Worm (Caenorhabditis elegans) whole organism, early embryonic: Measurements from ENCODE around the gene rmd-3.

Source experiments
- B0310.2 ChIP-seq: sonication (generic microtip); optimal IDR thresholded peaks from 2 replicates; lab custom pipeline; 2016; ENCODE audit warnings: mild to moderate bottlenecking, missing genetic modification characterization, missing compliant biosample characterization
- F13C5.2 ChIP-seq: sonication (generic microtip); optimal IDR thresholded peaks from 2 replicates; lab custom pipeline; 2017; ENCODE audit warnings: mild to moderate bottlenecking, missing genetic modification characterization, inconsistent platforms, missing compliant biosample characterization
- aly-1 ChIP-seq: sonication (generic microtip); optimal IDR thresholded peaks from 2 replicates; lab custom pipeline; 2016; ENCODE audit warnings: missing genetic modification characterization, missing compliant biosample characterization
- ama-1 ChIP-seq: fragments of 150-350 bp; optimal IDR thresholded peaks from 2 replicates; lab custom pipeline; 2014
- ceh-13 ChIP-seq: fragments of 200-800 bp; sonication (Bioruptor generic); optimal IDR thresholded peaks from 2 replicates; lab custom pipeline; 2018; ENCODE audit warnings: mild to moderate bottlenecking, missing genetic modification characterization, missing compliant biosample characterization
- ceh-36 ChIP-seq: sonication (generic microtip); optimal IDR thresholded peaks from 2 replicates; lab custom pipeline; 2016; ENCODE audit warnings: missing genetic modification characterization, inconsistent platforms, missing compliant biosample characterization
- ets-7 ChIP-seq: sonication (generic microtip); optimal IDR thresholded peaks from 2 replicates; lab custom pipeline; 2016; ENCODE audit warnings: missing genotype, missing genetic modification characterization, missing compliant biosample characterization
- flt-1 ChIP-seq: fragments of 200-800 bp; sonication (Bioruptor generic); IDR thresholded peaks from 2 replicates; pipeline ENCODE4 v1.3.6; 2022; ENCODE audit warnings: missing genetic modification characterization, missing compliant biosample characterization
- hmbx-1 ChIP-seq: sonication (generic microtip); optimal IDR thresholded peaks from 2 replicates; lab custom pipeline; 2016; ENCODE audit warnings: mild to moderate bottlenecking, missing genetic modification characterization, missing compliant biosample characterization
- hmg-4 ChIP-seq: fragments of 200-800 bp; sonication (Bioruptor generic); optimal IDR thresholded peaks from 2 replicates; lab custom pipeline; 2018; ENCODE audit warnings: mild to moderate bottlenecking, missing genetic modification characterization, missing compliant biosample characterization
- hnd-1 ChIP-seq: sonication (generic microtip); optimal IDR thresholded peaks from 2 replicates; lab custom pipeline; 2016; ENCODE audit warnings: missing genetic modification characterization, missing compliant biosample characterization
- pes-1 ChIP-seq: fragments of 200-800 bp; sonication (Bioruptor generic); IDR thresholded peaks from 2 replicates; pipeline ENCODE4 v1.3.6; 2022; ENCODE audit warnings: missing genetic modification reagents, missing genetic modification characterization, missing compliant biosample characterization
- scrt-1 ChIP-seq: fragments of 200-800 bp; sonication (Bioruptor generic); IDR thresholded peaks from 2 replicates; pipeline ENCODE4 v1.3.6; 2022; ENCODE audit warnings: missing genetic modification characterization, missing compliant biosample characterization
- sea-1 ChIP-seq: fragments of 200-800 bp; sonication (Bioruptor generic); conservative IDR thresholded peaks from 2 replicates; pipeline ENCODE4 v1.3.6; 2022; ENCODE audit warnings: missing genetic modification characterization, missing compliant biosample characterization
- tbx-11 ChIP-seq: fragments of 200-800 bp; sonication (Bioruptor generic); IDR thresholded peaks from 2 replicates; pipeline ENCODE4 v1.3.6; 2022; ENCODE audit warnings: missing genetic modification characterization, missing compliant biosample characterization
- tbx-37 ChIP-seq: fragments of 200-800 bp; sonication (Bioruptor generic); conservative IDR thresholded peaks from 2 replicates; pipeline ENCODE4 v1.3.6; 2022; ENCODE audit warnings: missing genetic modification reagents, missing genetic modification characterization, missing compliant biosample characterization
- tra-4 ChIP-seq: sonication (generic microtip); optimal IDR thresholded peaks from 2 replicates; lab custom pipeline; 2017; ENCODE audit warnings: missing genetic modification characterization, missing compliant biosample characterization

rmd-3 gene

DNA sequence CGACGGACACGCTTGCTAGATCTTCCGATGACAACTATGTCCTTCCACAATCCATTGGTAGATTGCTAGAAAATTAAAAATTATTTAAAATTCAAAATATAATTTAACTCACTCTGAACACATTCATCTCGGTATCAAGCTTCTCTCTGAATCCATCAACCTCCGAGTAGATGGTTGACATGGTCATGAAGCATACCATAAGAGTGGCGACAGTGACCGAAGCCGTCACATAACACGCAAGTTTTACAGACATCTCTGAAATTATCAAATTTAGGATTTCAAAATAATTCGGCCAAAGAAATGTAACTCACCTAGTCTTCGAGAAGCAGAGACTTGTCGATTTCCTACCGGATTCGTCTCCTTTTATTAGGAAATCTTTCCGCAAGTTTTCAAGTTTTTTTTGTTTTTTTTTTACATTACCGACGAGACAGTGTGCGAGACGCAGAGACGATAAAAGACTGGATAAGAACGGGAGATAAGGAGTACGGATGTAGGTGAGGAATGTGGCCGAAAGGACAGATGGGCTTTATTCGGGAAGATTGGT, 1.8 kb downstream of the rmd-3 start, which contains the start of gene sqt-1:
sqt-1 (minus strand) TSS at position 341 of the 544 bp plus-strand sequence.
- TF ChIP-seq ama-1 (no peak), tra-4 (tag; lab: Kevin White, UChicago) (no peak), tbx-37 (GFP tag; lab: Robert Waterston, UW) (no peak), sea-1 (GFP tag; lab: Robert Waterston, UW) (no peak), aly-1 (tag; lab: Kevin White, UChicago) (no peak), scrt-1 (no peak), hmbx-1 (no peak), flt-1 (no peak), ets-7 (tag; lab: Kevin White, UChicago) (no peak), pes-1 (GFP tag; lab: Robert Waterston, UW) (no peak), tbx-11 (GFP tag; lab: Robert Waterston, UW) (no peak)

DNA sequence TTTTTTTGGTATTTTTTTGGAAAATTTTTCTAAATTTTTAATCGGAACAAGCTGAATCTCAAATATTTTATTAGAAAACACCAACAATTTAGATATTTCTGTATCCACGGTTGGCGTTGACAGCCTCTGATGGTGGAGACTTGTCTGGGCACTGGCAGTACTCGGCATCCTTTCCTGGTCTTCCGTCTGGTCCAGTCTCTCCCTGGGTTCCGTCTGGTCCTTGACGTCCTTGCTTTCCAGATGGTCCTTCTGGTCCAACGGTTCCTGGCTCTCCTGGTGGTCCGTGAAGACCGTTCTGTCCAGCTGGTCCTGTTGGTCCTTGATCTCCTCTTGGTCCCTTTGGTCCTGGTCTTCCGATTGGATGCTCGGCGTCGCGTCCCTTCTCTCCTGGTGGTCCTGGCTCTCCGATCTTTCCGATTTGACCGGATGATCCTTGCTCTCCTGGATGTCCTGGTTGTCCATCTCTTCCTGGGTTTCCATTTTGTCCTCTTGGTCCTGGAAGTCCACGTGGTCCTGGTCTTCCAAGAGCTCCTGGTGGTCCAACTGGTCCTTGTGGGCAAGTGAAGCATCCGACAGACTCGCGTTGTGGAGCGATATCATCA, 2.7 kb downstream of the rmd-3 start:
- TF ChIP-seq scrt-1 = no peak
- TF ChIP-seq sea-1 (GFP tag; lab: Robert Waterston, UW) = no peak
- no peak for TF ChIP-seq ama-1
- no peak for TF ChIP-seq aly-1 (tag; lab: Kevin White, UChicago)
- TF ChIP-seq ets-7 (tag; lab: Kevin White, UChicago) = no peak
- no peak for TF ChIP-seq pes-1 (GFP tag; lab: Robert Waterston, UW)
- TF ChIP-seq flt-1 = no peak
- no peak for TF ChIP-seq tbx-37 (GFP tag; lab: Robert Waterston, UW)
- TF ChIP-seq hmbx-1 = no peak
- TF ChIP-seq F13C5.2 = no peak
- no peak for TF ChIP-seq tbx-11 (GFP tag; lab: Robert Waterston, UW)
- no peak for TF ChIP-seq tra-4 (tag; lab: Kevin White, UChicago)
- TF ChIP-seq ceh-36 (tag; lab: Kevin White, UChicago) = no peak
- no peak for TF ChIP-seq ceh-13 (GFP tag; lab: Kevin White, UChicago)
- TF ChIP-seq B0310.2 = no peak
- TF ChIP-seq hmg-4 (GFP tag; lab: Kevin White, UChicago) = no peak
- TF ChIP-seq hnd-1 (tag; lab: Kevin White, UChicago) = no peak

DNA sequence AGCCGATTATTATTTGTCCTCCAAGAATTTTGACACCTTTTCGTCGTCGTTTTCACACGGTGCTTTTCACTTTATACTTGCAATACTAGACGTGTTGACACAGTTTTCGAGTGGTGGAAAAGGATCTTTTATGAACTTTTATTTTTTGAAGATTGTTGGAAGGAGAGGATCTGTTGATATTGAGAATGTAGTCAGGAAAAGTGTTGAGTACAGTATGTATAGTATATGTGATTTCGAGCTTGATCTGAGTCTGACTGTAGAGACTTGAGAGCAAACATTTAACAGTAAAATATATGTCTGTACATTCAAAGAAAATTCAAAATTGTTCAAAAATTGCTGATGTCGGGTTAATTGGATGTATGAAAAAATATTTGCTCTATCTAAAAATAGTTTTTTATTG, 3.2 kb downstream of the rmd-3 start:
- TF ChIP-seq hnd-1 (tag; lab: Kevin White, UChicago) = no peak

DNA sequence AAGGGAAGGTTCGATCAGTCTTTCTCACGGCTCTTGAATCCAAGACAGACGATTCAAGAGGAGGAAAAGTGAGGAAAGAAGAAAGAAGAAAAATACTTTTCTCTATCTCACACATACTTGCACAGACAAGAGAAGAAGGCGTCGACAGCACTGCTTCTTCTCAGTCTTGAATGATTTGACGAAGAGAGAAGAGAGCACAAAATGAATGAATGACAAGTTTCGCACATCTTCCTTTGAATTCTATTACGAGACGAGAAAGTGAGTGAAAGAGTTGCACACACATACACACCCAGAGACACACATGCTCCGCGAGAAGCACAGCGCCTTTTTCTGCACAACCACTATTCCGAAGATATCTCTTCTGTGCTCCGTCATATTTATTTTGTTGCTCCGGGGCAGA, 3.7 kb downstream of the rmd-3 start:
- TF ChIP-seq sea-1 (GFP tag; lab: Robert Waterston, UW) = no peak
- TF ChIP-seq hnd-1 (tag; lab: Kevin White, UChicago) = no peak
- TF ChIP-seq tbx-11 (GFP tag; lab: Robert Waterston, UW) = no peak
- TF ChIP-seq ama-1 = no peak
- no peak for TF ChIP-seq pes-1 (GFP tag; lab: Robert Waterston, UW)
- no peak for TF ChIP-seq ceh-13 (GFP tag; lab: Kevin White, UChicago)
- TF ChIP-seq ets-7 (tag; lab: Kevin White, UChicago) = no peak
- no peak for TF ChIP-seq hmg-4 (GFP tag; lab: Kevin White, UChicago)
- no peak for TF ChIP-seq aly-1 (tag; lab: Kevin White, UChicago)
- TF ChIP-seq tbx-37 (GFP tag; lab: Robert Waterston, UW) = no peak
- TF ChIP-seq B0310.2 = no peak
- TF ChIP-seq hmbx-1 = no peak
- TF ChIP-seq ceh-36 (tag; lab: Kevin White, UChicago) = no peak
- TF ChIP-seq tra-4 (tag; lab: Kevin White, UChicago) = no peak
- TF ChIP-seq F13C5.2 = no peak
- TF ChIP-seq scrt-1 = no peak
- TF ChIP-seq flt-1 = no peak

DNA sequence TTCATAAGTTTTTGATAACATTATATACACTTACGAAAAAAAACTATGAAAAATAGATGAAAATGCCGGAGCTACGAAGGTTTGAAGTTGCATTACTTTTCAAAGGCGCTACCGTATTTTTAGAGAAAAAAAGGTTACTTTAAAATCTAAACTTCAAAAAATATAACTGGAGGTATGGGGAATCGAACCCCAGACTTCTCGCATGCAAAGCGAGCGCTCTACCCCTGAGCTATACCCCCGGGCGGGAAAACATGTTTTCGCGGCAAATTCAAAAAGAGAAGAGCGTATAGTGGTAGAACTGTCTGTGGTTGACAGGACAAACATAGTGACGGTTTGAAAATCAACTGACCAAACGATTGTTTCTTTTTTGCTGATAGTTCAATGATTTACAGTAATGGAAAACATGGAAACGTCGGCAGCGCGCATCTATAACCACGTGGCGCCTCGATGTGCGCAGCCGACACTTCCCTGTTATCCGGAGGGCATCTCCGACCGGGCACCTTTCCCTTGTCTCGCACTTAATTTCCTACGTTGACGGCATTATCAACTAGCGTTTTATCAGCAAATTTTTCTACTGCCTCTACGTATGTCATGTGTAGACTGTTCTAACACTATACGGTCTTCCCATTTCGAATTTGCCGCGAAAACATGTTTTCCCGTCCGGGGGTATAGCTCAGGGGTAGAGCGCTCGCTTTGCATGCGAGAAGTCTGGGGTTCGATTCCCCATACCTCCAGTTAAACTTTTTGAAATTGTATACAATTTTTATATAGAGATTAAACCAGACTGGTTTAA, 5.4 kb downstream of the rmd-3 start:
- no peak for TF ChIP-seq hmbx-1
- TF ChIP-seq ama-1 = no peak
- TF ChIP-seq ceh-36 (tag; lab: Kevin White, UChicago) = no peak
- TF ChIP-seq hnd-1 (tag; lab: Kevin White, UChicago) = no peak
- no peak for TF ChIP-seq sea-1 (GFP tag; lab: Robert Waterston, UW)
- no peak for TF ChIP-seq F13C5.2
- no peak for TF ChIP-seq scrt-1
- no peak for TF ChIP-seq pes-1 (GFP tag; lab: Robert Waterston, UW)
- TF ChIP-seq ceh-13 (GFP tag; lab: Kevin White, UChicago) = no peak
- no peak for TF ChIP-seq tbx-11 (GFP tag; lab: Robert Waterston, UW)
- no peak for TF ChIP-seq B0310.2
- no peak for TF ChIP-seq ets-7 (tag; lab: Kevin White, UChicago)

DNA sequence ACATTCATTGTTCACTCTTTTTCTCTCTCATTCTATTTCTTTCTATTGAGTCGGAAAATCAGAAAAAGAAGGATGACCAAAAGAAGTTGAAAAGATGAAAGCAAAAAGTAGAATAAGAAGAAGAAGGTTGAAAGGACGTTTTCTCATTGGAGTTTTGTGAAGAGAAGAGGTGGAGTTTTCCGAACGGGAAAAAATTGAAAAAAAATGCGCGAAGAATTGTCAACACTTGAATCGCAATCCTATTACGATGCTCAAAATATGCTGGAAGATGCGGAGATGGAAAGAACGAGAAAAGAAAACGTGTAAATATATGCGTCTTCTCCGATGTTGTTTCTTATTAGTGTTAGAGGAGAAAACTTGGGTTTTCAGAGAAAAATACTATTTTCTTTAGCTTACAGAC, 6.0 kb downstream of the rmd-3 start:
- TF ChIP-seq pes-1 (GFP tag; lab: Robert Waterston, UW) (no peak), tbx-11 (GFP tag; lab: Robert Waterston, UW) (no peak), B0310.2 (no peak), scrt-1 (no peak), ama-1 (no peak), hmbx-1 (no peak)

DNA sequence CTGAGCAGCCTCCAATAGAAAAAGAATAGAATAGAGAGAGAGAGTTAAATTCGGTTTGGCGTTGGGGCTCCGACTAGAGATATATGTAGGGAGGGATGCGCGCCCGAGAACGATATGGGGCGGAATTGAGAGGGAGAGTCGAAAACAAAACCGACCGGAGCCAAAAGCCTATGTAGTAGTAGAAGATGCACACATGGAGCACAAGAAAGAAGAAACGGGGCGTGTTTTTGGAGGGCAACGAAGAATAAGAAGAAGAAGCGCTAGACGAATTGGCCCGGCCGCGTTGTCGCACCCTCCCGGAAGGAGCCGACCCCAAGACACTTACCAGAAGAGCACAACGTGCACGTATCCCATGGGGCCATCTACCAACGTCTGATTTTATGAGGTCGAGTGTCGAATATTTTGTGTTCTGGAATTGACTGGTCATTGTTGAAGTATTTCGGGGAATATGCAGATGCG, 10.4 kb downstream of the rmd-3 start, which contains the start of gene tag-180:
tag-180 (minus strand) TSS at position 409 of the 459 bp plus-strand sequence.
- no peak for TF ChIP-seq tbx-37 (GFP tag; lab: Robert Waterston, UW)
- TF ChIP-seq pes-1 (GFP tag; lab: Robert Waterston, UW) = no peak
- TF ChIP-seq hnd-1 (tag; lab: Kevin White, UChicago) = no peak
- TF ChIP-seq tra-4 (tag; lab: Kevin White, UChicago) = no peak
- TF ChIP-seq ceh-13 (GFP tag; lab: Kevin White, UChicago) = no peak
